Worm (Caenorhabditis elegans) whole organism, mixed stage, embryonic: ENCODE measurements around the gene F25B3.4.
A peak's percentile ranks its signal among the peaks of the same experiment; 100 is the strongest.

Experiments used
- M03D4.4 ChIP-seq: sonication (generic microtip); optimal IDR thresholded peaks from 2 replicates; lab custom pipeline; 2017; ENCODE audit warnings: mild to moderate bottlenecking, missing genetic modification characterization, missing compliant biosample characterization
- bed-3 ChIP-seq: fragments of 200-800 bp; sonication (Bioruptor generic); optimal IDR thresholded peaks from 3 replicates; lab custom pipeline; 2018; ENCODE audit warnings: mild to moderate bottlenecking, missing genetic modification characterization, moderate library complexity, missing compliant biosample characterization
- blmp-1 ChIP-seq: fragments of 150-350 bp; optimal IDR thresholded peaks from 2 replicates; lab custom pipeline; 2014; ENCODE audit warnings: missing biosample characterization, missing genetic modification characterization
- ceh-39 ChIP-seq: fragments of 150-350 bp; optimal IDR thresholded peaks from 2 replicates; lab custom pipeline; 2014; ENCODE audit warnings: missing biosample characterization, missing genetic modification characterization
- ceh-83 ChIP-seq: fragments of 200-800 bp; sonication (Bioruptor generic); optimal IDR thresholded peaks from 2 replicates; lab custom pipeline; 2018; ENCODE audit warnings: mild to moderate bottlenecking, missing genetic modification characterization, missing compliant biosample characterization
- ces-1 ChIP-seq: fragments of 150-350 bp; optimal IDR thresholded peaks from 2 replicates; lab custom pipeline; 2014; ENCODE audit warnings: missing biosample characterization, missing genetic modification reagents, missing genetic modification characterization
- cnd-1 ChIP-seq: fragments of 200-800 bp; sonication (Bioruptor generic); optimal IDR thresholded peaks from 2 replicates; lab custom pipeline; 2018; ENCODE audit warnings: mild to moderate bottlenecking, missing genetic modification characterization, missing compliant biosample characterization
- drap-1 ChIP-seq: fragments of 200-800 bp; sonication (Bioruptor generic); optimal IDR thresholded peaks from 3 replicates; lab custom pipeline; 2018; ENCODE audit warnings: mild to moderate bottlenecking, missing genetic modification characterization, missing compliant biosample characterization
- elt-3 ChIP-seq: fragments of 150-350 bp; optimal IDR thresholded peaks from 2 replicates; lab custom pipeline; 2014; ENCODE audit warnings: missing biosample characterization, missing genetic modification characterization
- ham-2 ChIP-seq: fragments of 200-800 bp; sonication (Bioruptor generic); optimal IDR thresholded peaks from 2 replicates; lab custom pipeline; 2018; ENCODE audit warnings: mild to moderate bottlenecking, missing genetic modification characterization, missing compliant biosample characterization
- hlh-1 ChIP-seq: fragments of 150-350 bp; optimal IDR thresholded peaks from 2 replicates; lab custom pipeline; 2014; ENCODE audit warnings: missing biosample characterization, missing genetic modification reagents, missing genetic modification characterization
- lin-13 ChIP-seq: fragments of 150-350 bp; optimal IDR thresholded peaks from 2 replicates; lab custom pipeline; 2014; ENCODE audit warnings: missing biosample characterization, missing genetic modification characterization
- lin-32 ChIP-seq: fragments of 200-800 bp; sonication (Bioruptor generic); optimal IDR thresholded peaks from 2 replicates; lab custom pipeline; 2018; ENCODE audit warnings: mild to moderate bottlenecking, missing genetic modification characterization, missing compliant biosample characterization
- lsy-2 ChIP-seq: fragments of 150-350 bp; optimal IDR thresholded peaks from 2 replicates; lab custom pipeline; 2014; ENCODE audit warnings: missing biosample characterization, missing genetic modification characterization
- mab-5 ChIP-seq: fragments of 150-350 bp; optimal IDR thresholded peaks from 2 replicates; lab custom pipeline; 2014; ENCODE audit warnings: missing biosample characterization, missing genetic modification characterization
- mep-1 ChIP-seq: fragments of 150-350 bp; optimal IDR thresholded peaks from 2 replicates; lab custom pipeline; 2017; ENCODE audit warnings: missing biosample characterization, missing genetic modification reagents, missing genetic modification characterization, inconsistent platforms
- mls-2 ChIP-seq: sonication (generic microtip); optimal IDR thresholded peaks from 2 replicates; lab custom pipeline; 2016; ENCODE audit warnings: mild to moderate bottlenecking, missing genetic modification characterization, moderate library complexity, missing compliant biosample characterization
- nhr-12 ChIP-seq: fragments of 150-350 bp; optimal IDR thresholded peaks from 2 replicates; lab custom pipeline; 2014; ENCODE audit warnings: missing biosample characterization, missing genetic modification characterization
- nhr-2 ChIP-seq: fragments of 150-350 bp; optimal IDR thresholded peaks from 2 replicates; lab custom pipeline; 2014; ENCODE audit warnings: missing biosample characterization, missing genetic modification characterization
- nhr-237 ChIP-seq: fragments of 150-350 bp; optimal IDR thresholded peaks from 2 replicates; lab custom pipeline; 2014; ENCODE audit warnings: missing biosample characterization, missing genetic modification characterization
- nhr-28 ChIP-seq: fragments of 150-350 bp; optimal IDR thresholded peaks from 2 replicates; lab custom pipeline; 2014; ENCODE audit warnings: missing biosample characterization, missing genetic modification characterization
- sem-2 ChIP-seq: fragments of 200-800 bp; sonication (Bioruptor generic); optimal IDR thresholded peaks from 2 replicates; lab custom pipeline; 2018; ENCODE audit warnings: mild to moderate bottlenecking, missing genetic modification characterization, missing compliant biosample characterization
- snpc-4 ChIP-seq: fragments of 150-350 bp; optimal IDR thresholded peaks from 2 replicates; lab custom pipeline; 2014; ENCODE audit warnings: missing biosample characterization, missing genetic modification characterization
- sptf-1 ChIP-seq: sonication (generic microtip); optimal IDR thresholded peaks from 2 replicates; lab custom pipeline; 2017; ENCODE audit warnings: mild to moderate bottlenecking, missing genetic modification characterization, moderate library complexity, missing compliant biosample characterization
- tbx-8 ChIP-seq: fragments of 200-800 bp; sonication (Bioruptor generic); optimal IDR thresholded peaks from 2 replicates; lab custom pipeline; 2018; ENCODE audit warnings: mild to moderate bottlenecking, missing genetic modification characterization, moderate library complexity, missing compliant biosample characterization
- unc-120 ChIP-seq: sonication (generic microtip); optimal IDR thresholded peaks from 2 replicates; lab custom pipeline; 2017; ENCODE audit warnings: missing genetic modification characterization, missing compliant biosample characterization; ENCODE audit not compliant: poor library complexity, severe bottlenecking
- unc-39 ChIP-seq: fragments of 150-350 bp; optimal IDR thresholded peaks from 2 replicates; lab custom pipeline; 2014; ENCODE audit warnings: missing biosample characterization, missing genetic modification characterization
- unc-62 ChIP-seq: fragments of 150-350 bp; optimal IDR thresholded peaks from 2 replicates; lab custom pipeline; 2014; ENCODE audit warnings: missing biosample characterization, missing genetic modification reagents, missing genetic modification characterization
- zip-8 ChIP-seq: fragments of 150-350 bp; optimal IDR thresholded peaks from 2 replicates; lab custom pipeline; 2014; ENCODE audit warnings: missing biosample characterization, missing genetic modification characterization
- ztf-11 ChIP-seq: fragments of 150-350 bp; optimal IDR thresholded peaks from 2 replicates; lab custom pipeline; 2014; ENCODE audit warnings: missing biosample characterization, missing genetic modification characterization

The F25B3.4 gene

DNA sequence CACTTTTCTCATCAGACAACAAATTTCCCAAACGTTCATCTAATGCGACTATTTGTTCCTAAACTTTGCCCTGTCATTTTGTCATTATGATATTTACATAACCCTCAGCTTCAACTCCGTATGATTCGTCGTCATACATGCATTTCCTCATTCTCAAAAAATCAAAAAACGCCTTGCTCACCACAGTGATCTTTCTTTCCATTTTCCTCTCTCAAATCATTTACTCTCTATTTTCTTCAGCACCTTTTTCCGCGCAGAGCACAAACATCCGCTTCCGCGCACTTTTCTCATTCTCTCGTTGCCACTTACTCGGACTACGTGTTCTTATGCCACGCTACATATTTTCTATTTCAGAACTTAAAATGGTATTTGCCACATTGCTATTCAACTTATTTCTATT is 8.4 kb upstream of the F25B3.4 start, which contains the start of gene F25B3.2:
F25B3.2 (plus strand) TSS at position 301 of the 400 bp plus-strand sequence.
- TF ChIP-seq ham-2 (GFP tag; lab: Kevin White, UChicago) (no peak), lin-32 (GFP tag; lab: Kevin White, UChicago) (no peak), sptf-1 (no peak), blmp-1 (tag; lab: Kevin White, UChicago) (no peak), lin-13 (tag; lab: Kevin White, UChicago) (no peak)
- TF ChIP-seq, all 35 proteins: peak for 0

DNA sequence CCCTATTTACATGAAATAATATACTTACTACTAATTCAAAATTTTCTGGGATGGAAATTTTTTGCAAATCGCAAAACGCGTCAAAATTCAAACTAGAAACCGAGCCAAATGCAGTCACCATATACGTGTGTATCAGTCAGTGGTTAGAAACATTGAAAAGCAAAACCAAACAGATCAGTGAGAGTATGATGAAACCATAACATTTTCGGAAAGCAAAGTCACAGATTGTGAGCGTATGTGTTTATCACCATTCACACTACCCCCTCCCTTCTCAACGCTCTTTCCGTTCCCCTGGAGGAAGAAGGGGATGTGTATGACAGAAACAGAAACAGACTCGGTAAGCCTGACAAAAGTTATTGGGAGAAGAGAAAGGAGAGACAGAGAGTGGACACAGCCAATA is 3.1 kb upstream of the F25B3.4 start:
- TF ChIP-seq mab-5 (tag; lab: Kevin White, UChicago) (no peak), tbx-8 (no peak), lin-32 (GFP tag; lab: Kevin White, UChicago) (no peak), unc-62 (no peak), zip-8 (tag; lab: Kevin White, UChicago) (no peak), snpc-4 (tag; lab: Kevin White, UChicago) (no peak), lsy-2 (tag; lab: Kevin White, UChicago) (no peak), elt-3 (tag; lab: Kevin White, UChicago) (no peak), ceh-83 (no peak), cnd-1 (tag; lab: Kevin White, UChicago) (no peak), mls-2 (tag; lab: Kevin White, UChicago) (no peak), mep-1 (tag; lab: Kevin White, UChicago) (no peak), ceh-39 (tag; lab: Kevin White, UChicago) (no peak)

DNA sequence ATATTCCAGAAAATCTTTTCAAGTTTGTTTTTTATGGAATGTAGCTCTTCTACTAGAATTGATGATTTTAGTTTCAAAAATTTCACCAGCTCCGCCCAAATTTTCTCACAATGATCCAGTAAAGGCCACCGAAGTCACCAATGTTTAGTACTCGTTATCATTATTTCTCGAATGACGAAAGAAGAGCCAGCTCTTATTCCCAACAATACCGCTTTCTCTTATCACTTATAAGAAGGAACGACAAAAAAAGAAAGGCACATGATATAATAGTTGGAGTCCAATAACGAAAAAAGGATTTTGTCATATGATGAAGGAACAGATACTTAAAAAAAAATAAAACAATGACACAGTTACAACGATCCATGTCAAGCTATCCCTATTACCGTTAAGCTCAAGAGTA is 2.4 kb upstream of the F25B3.4 start:
- no peak for TF ChIP-seq unc-120
- no peak for TF ChIP-seq blmp-1 (tag; lab: Kevin White, UChicago)
- TF ChIP-seq nhr-237 (tag; lab: Kevin White, UChicago) = no peak
- TF ChIP-seq nhr-28 (tag; lab: Kevin White, UChicago) = no peak

DNA sequence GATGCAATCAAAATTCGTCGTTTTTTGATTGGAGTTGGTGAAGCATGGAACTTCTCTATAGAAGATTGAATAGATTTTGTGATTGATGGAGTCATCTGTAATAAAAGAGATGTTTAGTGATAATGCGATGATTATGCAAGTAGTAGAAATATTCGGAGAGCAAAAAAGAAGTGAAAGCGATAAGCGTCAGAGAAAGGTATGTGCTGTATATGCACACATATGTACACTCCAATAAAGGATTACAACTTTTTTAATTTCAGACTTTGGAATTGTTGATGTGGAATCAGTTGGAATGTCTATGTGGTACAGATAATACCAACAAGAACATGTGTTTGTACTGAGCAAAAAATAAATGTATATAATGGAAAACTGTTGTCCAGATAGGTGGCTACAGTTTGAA is 1.6 kb upstream of the F25B3.4 start, which contains the start of gene F25B3.5:
F25B3.5 (minus strand) TSS at position 101 of the 400 bp plus-strand sequence.
- TF ChIP-seq mep-1 (tag; lab: Kevin White, UChicago) (no peak), sptf-1 (no peak), sem-2 (GFP tag; lab: Kevin White, UChicago) (no peak), nhr-2 (no peak), M03D4.4 (tag; lab: Kevin White, UChicago) (no peak), zip-8 (tag; lab: Kevin White, UChicago) (no peak), ceh-39 (tag; lab: Kevin White, UChicago) (no peak)

DNA sequence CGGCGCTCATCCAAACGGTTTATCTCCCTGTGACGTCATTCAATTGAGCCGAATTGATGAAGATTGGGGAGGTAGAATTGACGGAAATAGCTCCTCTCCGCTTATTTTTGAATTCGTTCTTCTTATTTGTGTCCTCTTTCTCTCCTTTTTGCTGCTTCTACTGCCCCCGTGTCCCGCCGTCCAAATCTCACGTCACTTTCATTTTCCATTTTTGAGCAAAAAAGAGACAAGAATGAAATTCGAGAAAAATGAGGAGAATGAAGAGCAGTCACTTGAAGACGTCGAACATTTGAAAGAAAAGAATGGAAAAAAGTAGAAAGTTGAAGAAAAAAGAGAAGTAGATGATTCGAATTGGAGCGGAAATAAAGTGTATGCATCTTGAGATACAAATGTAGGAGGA is 5.0 kb downstream of the F25B3.4 start:
- TF ChIP-seq mls-2 (tag; lab: Kevin White, UChicago) (no peak), mep-1 (tag; lab: Kevin White, UChicago) (no peak), ztf-11 (tag; lab: Kevin White, UChicago) (no peak), nhr-12 (tag; lab: Kevin White, UChicago) (no peak), zip-8 (tag; lab: Kevin White, UChicago) (peak; percentile 50)

DNA sequence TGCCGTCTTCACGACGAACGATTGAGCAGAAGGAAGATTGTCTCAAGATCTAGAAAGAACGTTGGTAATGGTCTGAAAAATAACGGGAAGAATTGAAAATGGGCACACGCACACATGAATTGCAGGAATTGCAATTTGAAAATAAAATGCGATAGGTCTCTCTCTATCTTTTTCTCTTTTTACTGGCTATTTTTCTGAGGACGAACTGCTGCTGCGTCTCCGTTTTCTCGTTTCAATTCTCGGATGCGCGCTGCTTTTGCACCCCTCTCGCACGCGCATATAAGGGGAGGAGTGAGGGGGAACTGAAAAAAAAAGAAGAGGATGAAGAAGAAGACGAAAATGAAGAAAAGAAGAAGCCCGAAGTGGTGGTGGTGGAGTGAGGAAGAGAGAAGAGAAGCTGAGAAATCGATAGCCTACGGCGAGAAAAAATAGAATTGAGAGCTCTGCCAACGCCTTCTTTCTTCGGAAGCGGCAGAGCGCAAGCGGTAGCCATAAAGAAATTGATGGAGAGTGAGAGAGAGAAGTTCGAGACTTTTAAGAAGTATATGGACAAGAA is 6.9 kb downstream of the F25B3.4 start, which contains the start of gene rgef-1:
rgef-1 (minus strand) TSS at position 51 of the 556 bp plus-strand sequence.
- no peak for TF ChIP-seq hlh-1
- no peak for TF ChIP-seq blmp-1 (tag; lab: Kevin White, UChicago)
- TF ChIP-seq unc-120 = no peak
- peak; percentile 5 for TF ChIP-seq sptf-1
- TF ChIP-seq ces-1 (GFP tag; lab: Kevin White, UChicago) = peak; percentile 91

DNA sequence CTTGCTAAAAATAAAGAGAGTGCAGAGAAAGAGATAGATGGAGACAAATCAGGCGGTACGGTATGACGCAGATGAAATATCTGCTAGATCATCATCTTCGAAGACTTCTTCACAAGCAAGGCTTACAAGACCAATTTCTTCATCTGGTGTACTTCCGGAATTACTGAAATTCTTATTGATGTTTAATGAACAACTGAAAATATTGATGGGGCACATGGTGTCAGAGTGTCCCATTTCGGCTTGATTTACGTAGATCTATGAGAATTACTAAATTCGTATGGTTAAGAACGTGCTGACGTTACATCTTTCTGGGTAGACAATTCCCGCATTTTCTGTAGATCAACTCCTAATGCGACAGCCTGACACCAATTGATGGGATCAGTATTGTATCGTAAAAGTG is 11.9 kb downstream of the F25B3.4 start:
- TF ChIP-seq unc-39 (tag; lab: Kevin White, UChicago) (no peak), drap-1 (GFP tag; lab: Kevin White, UChicago) (no peak), bed-3 (GFP tag; lab: Kevin White, UChicago) (no peak), tbx-8 (no peak), mab-5 (tag; lab: Kevin White, UChicago) (no peak)
